Fruit fly (Drosophila melanogaster) whole organism, embryonic: Measurements from ENCODE around the gene CG17996.

Experiments used
- Asciz ChIP-seq: fragments of 200-800 bp; sonication (Bioruptor generic); optimal IDR thresholded peaks from 2 replicates; lab custom pipeline; 2017; ENCODE audit warnings: missing biosample characterization, mild to moderate bottlenecking, missing genetic modification characterization, missing genetic modification reagents
- Atf-2 ChIP-seq: fragments of 200-800 bp; sonication (Bioruptor generic); optimal IDR thresholded peaks from 2 replicates; lab custom pipeline; 2016; ENCODE audit warnings: missing biosample characterization, missing genetic modification characterization
- CG10431 ChIP-seq: fragments of 200-800 bp; sonication (Bioruptor generic); optimal IDR thresholded peaks from 3 replicates; lab custom pipeline; 2018; ENCODE audit warnings: missing biosample characterization, mild to moderate bottlenecking, missing genetic modification characterization
- CG12391 ChIP-seq: fragments of 200-800 bp; sonication (Bioruptor generic); optimal IDR thresholded peaks from 3 replicates; lab custom pipeline; 2018; ENCODE audit warnings: missing biosample characterization, mild to moderate bottlenecking, missing genetic modification characterization, moderate library complexity
- CG12744 ChIP-seq: fragments of 200-800 bp; sonication (Bioruptor generic); optimal IDR thresholded peaks from 2 replicates; lab custom pipeline; 2016; ENCODE audit warnings: missing biosample characterization, missing genetic modification characterization
- CG13624 ChIP-seq: fragments of 200-800 bp; sonication (Bioruptor generic); optimal IDR thresholded peaks from 2 replicates; lab custom pipeline; 2016; ENCODE audit warnings: missing biosample characterization, missing genetic modification characterization
- CG14710 ChIP-seq: fragments of 200-800 bp; sonication (Bioruptor generic); optimal IDR thresholded peaks from 3 replicates; lab custom pipeline; 2019; ENCODE audit warnings: missing biosample characterization, mild to moderate bottlenecking, missing genetic modification characterization, moderate library complexity
- CG16813 ChIP-seq: fragments of 200-800 bp; sonication (Bioruptor generic); IDR thresholded peaks from 3 replicates; pipeline ENCODE4 v1.3.6; 2022; ENCODE audit warnings: missing biosample characterization, missing genetic modification characterization; ENCODE audit not compliant: partially characterized antibody
- CG17385 ChIP-seq: fragments of 200-800 bp; sonication (Bioruptor generic); optimal IDR thresholded peaks from 3 replicates; lab custom pipeline; 2018; ENCODE audit warnings: missing biosample characterization, mild to moderate bottlenecking, missing genetic modification characterization
- CG17612 ChIP-seq: fragments of 200-800 bp; sonication (Bioruptor generic); IDR thresholded peaks from 2 replicates; pipeline ENCODE4 v1.3.6; 2022; ENCODE audit warnings: missing biosample characterization, missing genetic modification characterization
- CG17912 ChIP-seq: fragments of 200-800 bp; sonication (Bioruptor generic); optimal IDR thresholded peaks from 2 replicates; lab custom pipeline; 2018; ENCODE audit warnings: missing biosample characterization, mild to moderate bottlenecking, missing genetic modification characterization
- CG2712 ChIP-seq: fragments of 200-800 bp; optimal IDR thresholded peaks from 3 replicates; lab custom pipeline; 2019; ENCODE audit warnings: missing biosample characterization, mild to moderate bottlenecking, missing genetic modification characterization, moderate library complexity
- CG30020 ChIP-seq: fragments of 200-800 bp; optimal IDR thresholded peaks from 2 replicates; lab custom pipeline; 2019; ENCODE audit warnings: missing biosample characterization, mild to moderate bottlenecking, missing genetic modification characterization, moderate library complexity
- CG32532 ChIP-seq: fragments of 200-800 bp; sonication (Bioruptor generic); IDR thresholded peaks from 2 replicates; pipeline ENCODE4 v1.3.6; 2022; ENCODE audit warnings: missing biosample characterization, missing genetic modification characterization
- CG3407 ChIP-seq: fragments of 200-800 bp; sonication (Bioruptor generic); optimal IDR thresholded peaks from 2 replicates; lab custom pipeline; 2018; ENCODE audit warnings: missing biosample characterization, mild to moderate bottlenecking, missing genetic modification characterization
- CG6689 ChIP-seq: fragments of 200-800 bp; sonication (Bioruptor generic); IDR thresholded peaks from 2 replicates; pipeline ENCODE4 v1.3.6; 2022; ENCODE audit warnings: missing biosample characterization, missing genetic modification characterization
- CG7271 ChIP-seq: fragments of 200-800 bp; sonication (Bioruptor generic); optimal IDR thresholded peaks from 2 replicates; lab custom pipeline; 2018; ENCODE audit warnings: missing biosample characterization, mild to moderate bottlenecking, missing genetic modification characterization, moderate library complexity
- CG7372 ChIP-seq: fragments of 200-800 bp; sonication (Bioruptor generic); IDR thresholded peaks from 2 replicates; pipeline ENCODE4 v1.3.6; 2022; ENCODE audit warnings: missing biosample characterization, missing genetic modification characterization
- CG7928 ChIP-seq: fragments of 200-800 bp; sonication (Bioruptor generic); optimal IDR thresholded peaks from 2 replicates; lab custom pipeline; 2017; ENCODE audit warnings: missing biosample characterization, mild to moderate bottlenecking, missing genetic modification characterization
- CTCF ChIP-seq: fragments of 200-800 bp; sonication (Bioruptor generic); optimal IDR thresholded peaks from 2 replicates; lab custom pipeline; 2017; ENCODE audit warnings: missing biosample characterization, mild to moderate bottlenecking, missing genetic modification characterization, moderate library complexity
- Camta ChIP-seq: fragments of 200-800 bp; sonication (Bioruptor generic); optimal IDR thresholded peaks from 2 replicates; lab custom pipeline; 2016; ENCODE audit warnings: missing biosample characterization, missing genetic modification characterization
- E2f1 ChIP-seq: fragments of 200-800 bp; sonication (Bioruptor generic); IDR thresholded peaks from 2 replicates; pipeline ENCODE4 v1.3.6; 2022; ENCODE audit warnings: missing biosample characterization, missing genetic modification characterization
- Ets97D ChIP-seq: fragments of 200-800 bp; sonication (Bioruptor generic); optimal IDR thresholded peaks from 3 replicates; lab custom pipeline; 2016; ENCODE audit warnings: missing biosample characterization, missing genetic modification characterization
- Hr39 ChIP-seq: fragments of >200 bp; optimal IDR thresholded peaks from 2 replicates; lab custom pipeline; 2017
- Meics ChIP-seq: fragments of 200-800 bp; sonication (Bioruptor generic); optimal IDR thresholded peaks from 2 replicates; lab custom pipeline; 2017; ENCODE audit warnings: missing biosample characterization, mild to moderate bottlenecking, missing genetic modification characterization
- Nf-YA ChIP-seq: fragments of 200-800 bp; sonication (Bioruptor generic); IDR thresholded peaks from 2 replicates; pipeline ENCODE4 v1.3.6; 2022; ENCODE audit warnings: missing biosample characterization, missing genetic modification characterization
- Optix ChIP-seq: fragments of 200-800 bp; sonication (Bioruptor generic); IDR thresholded peaks from 3 replicates; pipeline ENCODE4 v1.3.6; 2022; ENCODE audit warnings: missing biosample characterization, missing genetic modification characterization
- Ptx1 ChIP-seq: fragments of 200-800 bp; sonication (Bioruptor generic); IDR thresholded peaks from 2 replicates; pipeline ENCODE4 v1.3.6; 2022; ENCODE audit warnings: missing biosample characterization, missing genetic modification characterization
- Sox100B ChIP-seq: fragments of 200-800 bp; sonication (Bioruptor generic); optimal IDR thresholded peaks from 3 replicates; lab custom pipeline; 2018; ENCODE audit warnings: missing biosample characterization, mild to moderate bottlenecking, missing genetic modification characterization
- Usf ChIP-seq: fragments of 200-800 bp; sonication (Bioruptor generic); optimal IDR thresholded peaks from 2 replicates; lab custom pipeline; 2017; ENCODE audit warnings: missing genotype, missing biosample characterization, missing genetic modification characterization
- al ChIP-seq: fragments of 200-800 bp; sonication (Bioruptor generic); IDR thresholded peaks from 2 replicates; pipeline ENCODE4 v1.3.6; 2022; ENCODE audit warnings: missing biosample characterization, missing genetic modification characterization
- bigmax ChIP-seq: fragments of 200-800 bp; sonication (Bioruptor generic); optimal IDR thresholded peaks from 2 replicates; lab custom pipeline; 2018; ENCODE audit warnings: missing biosample characterization, mild to moderate bottlenecking, missing genetic modification characterization
- cg ChIP-seq: fragments of 200-800 bp; sonication (Bioruptor generic); optimal IDR thresholded peaks from 3 replicates; lab custom pipeline; 2019; ENCODE audit warnings: missing biosample characterization, mild to moderate bottlenecking, missing genetic modification characterization, moderate library complexity
- crc ChIP-seq: fragments of 200-800 bp; sonication (Bioruptor generic); optimal IDR thresholded peaks from 2 replicates; lab custom pipeline; 2016; ENCODE audit warnings: missing biosample characterization, missing genetic modification characterization
- crp ChIP-seq, 2 experiments: fragments of 200-800 bp; sonication (Bioruptor generic); optimal IDR thresholded peaks; 2 replicates in 1 of 2; 3 replicates in 1 of 2; lab custom pipeline; 2017; ENCODE audit warnings: missing biosample characterization in 2 of 2, missing genetic modification characterization in 2 of 2, mild to moderate bottlenecking in 1 of 2, moderate library complexity in 1 of 2
- dmrt99B ChIP-seq: fragments of 200-800 bp; sonication (Bioruptor generic); optimal IDR thresholded peaks from 2 replicates; lab custom pipeline; 2018; ENCODE audit warnings: missing biosample characterization, mild to moderate bottlenecking, missing genetic modification characterization, moderate library complexity
- dpn ChIP-seq, 2 experiments: fragments of 200-800 bp; sonication (Bioruptor generic); optimal IDR thresholded peaks; 3 replicates each; lab custom pipeline; 2016; ENCODE audit warnings: missing biosample characterization in 2 of 2, missing genetic modification characterization in 2 of 2
- dysf ChIP-seq: fragments of 200-800 bp; sonication (Bioruptor generic); IDR thresholded peaks from 3 replicates; pipeline ENCODE4 v1.3.6; 2022; ENCODE audit warnings: missing biosample characterization, missing genetic modification characterization
- eve ChIP-seq, 2 experiments: fragments of >200 bp; optimal IDR thresholded peaks; 2 replicates each; lab custom pipeline; 2017; ENCODE audit warnings: missing biosample characterization in 2 of 2, missing genetic modification characterization in 2 of 2
- gcm ChIP-seq: fragments of 200-800 bp; sonication (Bioruptor generic); optimal IDR thresholded peaks from 2 replicates; lab custom pipeline; 2019; ENCODE audit warnings: missing biosample characterization, mild to moderate bottlenecking, missing genetic modification characterization, moderate library complexity
- gro ChIP-seq: fragments of 200-800 bp; sonication (Bioruptor generic); optimal IDR thresholded peaks from 2 replicates; lab custom pipeline; 2016; ENCODE audit warnings: missing biosample characterization, missing genetic modification characterization
- h ChIP-seq: fragments of >200 bp; optimal IDR thresholded peaks from 2 replicates; lab custom pipeline; 2017
- hbn ChIP-seq: fragments of 200-800 bp; sonication (Bioruptor generic); IDR thresholded peaks from 2 replicates; pipeline ENCODE4 v1.3.6; 2022; ENCODE audit warnings: missing biosample characterization, missing genetic modification characterization; ENCODE audit not compliant: partially characterized antibody
- kay ChIP-seq: fragments of 200-800 bp; sonication (Bioruptor generic); optimal IDR thresholded peaks from 2 replicates; lab custom pipeline; 2016; ENCODE audit warnings: missing biosample characterization, missing genetic modification characterization
- klu ChIP-seq: fragments of 200-800 bp; sonication (Bioruptor generic); IDR thresholded peaks from 2 replicates; pipeline ENCODE4 v1.3.6; 2022; ENCODE audit warnings: missing biosample characterization, missing genetic modification characterization
- mam ChIP-seq: fragments of 200-800 bp; sonication (Bioruptor generic); optimal IDR thresholded peaks from 3 replicates; lab custom pipeline; 2016; ENCODE audit warnings: missing biosample characterization, missing genetic modification characterization
- nau ChIP-seq: fragments of 200-800 bp; sonication (Bioruptor generic); optimal IDR thresholded peaks from 3 replicates; lab custom pipeline; 2017; ENCODE audit warnings: missing biosample characterization, mild to moderate bottlenecking, missing genetic modification characterization, missing genetic modification reagents
- nerfin-2 ChIP-seq: fragments of 200-800 bp; sonication (Bioruptor generic); IDR thresholded peaks from 2 replicates; pipeline ENCODE4 v1.3.6; 2022; ENCODE audit warnings: missing biosample characterization, missing genetic modification characterization; ENCODE audit not compliant: partially characterized antibody
- psq ChIP-seq: fragments of 200-800 bp; sonication (Bioruptor generic); optimal IDR thresholded peaks from 2 replicates; lab custom pipeline; 2017; ENCODE audit warnings: missing biosample characterization, missing genetic modification characterization
- rib ChIP-seq: fragments of 200-800 bp; sonication (Bioruptor generic); IDR thresholded peaks from 2 replicates; pipeline ENCODE4 v1.3.6; 2022; ENCODE audit warnings: missing biosample characterization, missing genetic modification characterization
- row ChIP-seq: fragments of 200-800 bp; sonication (Bioruptor generic); IDR thresholded peaks from 3 replicates; pipeline ENCODE4 v1.3.6; 2022; ENCODE audit warnings: missing biosample characterization, missing genetic modification characterization
- slbo ChIP-seq: fragments of 200-800 bp; sonication (Bioruptor generic); IDR thresholded peaks from 2 replicates; pipeline ENCODE4 v1.3.6; 2022; ENCODE audit warnings: missing biosample characterization, missing genetic modification characterization
- tll ChIP-seq, 2 experiments: fragments of 200-800 bp in 1 of 2; fragments of >200 bp in 1 of 2; sonication (Bioruptor generic) in 1 of 2; optimal IDR thresholded peaks; 2 replicates each; lab custom pipeline; 2017 to 2019; ENCODE audit warnings: missing biosample characterization in 2 of 2, missing genetic modification characterization in 2 of 2, mild to moderate bottlenecking in 1 of 2, moderate library complexity in 1 of 2

CG17996 gene

DNA sequence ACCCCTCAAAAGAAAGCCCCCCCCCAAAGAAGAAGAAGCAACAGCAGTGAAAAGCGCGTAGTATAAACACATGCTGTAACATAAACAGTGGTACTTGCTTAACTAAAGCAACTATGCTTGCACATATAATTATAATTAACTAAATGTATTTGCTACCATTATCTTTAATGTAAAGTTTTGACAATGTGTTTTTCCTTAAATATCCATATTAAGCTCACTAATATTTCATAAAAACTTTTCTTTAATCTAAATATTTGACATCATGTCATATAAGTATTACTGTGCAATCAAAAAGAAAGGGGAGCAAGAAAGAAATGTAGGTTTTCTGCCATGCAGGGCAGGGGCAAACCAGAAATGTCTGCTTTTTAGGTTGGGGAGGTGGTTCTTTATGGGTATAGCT is 14.1 kb downstream of the CG17996 start (continued):
- TF ChIP-seq dmrt99B (tag; lab: Kevin White, UChicago) (peak; percentile 58), cg (GFP tag; lab: Kevin White, UChicago) (no peak), CG17912 (no peak), CG17385 (no peak), Ptx1 (GFP tag; lab: Robert Waterston, UW) (no peak), gcm (GFP tag; lab: Kevin White, UChicago) (no peak), CG7271 (tag; lab: Kevin White, UChicago) (no peak), nau (GFP tag; lab: Kevin White, UChicago) (no peak), CG7928 (no peak), E2f1 (GFP tag; lab: Robert Waterston, UW) (no peak; the same call in 1 of the 2 replicates), gro (GFP tag; lab: Kevin White, UChicago) (no peak), CG3407 (no peak), al (no peak), CG2712 (tag; lab: Kevin White, UChicago) (peak; percentile 32), Ets97D (GFP tag; lab: Kevin White, UChicago) (no peak), Camta (GFP tag; lab: Kevin White, UChicago) (no peak), crc (GFP tag; lab: Kevin White, UChicago) (no peak), mam (no peak), kay (GFP tag; lab: Kevin White, UChicago) (no peak), crp (GFP tag; optimal IDR thresholded peaks at IDR 0.05; lab: Kevin White, UChicago) (no peak), CG12391 (tag; lab: Kevin White, UChicago) (no peak), row (GFP tag; lab: Robert Waterston, UW) (no peak), CG16813 (GFP tag; lab: Robert Waterston, UW) (no peak), klu (GFP tag; lab: Robert Waterston, UW) (no peak), CG12744 (no peak), CG32532 (GFP tag; lab: Robert Waterston, UW) (peak; percentile 21; the same call in 1 of the 2 replicates), tll (GFP tag; optimal IDR thresholded peaks at IDR 0.05; lab: Kevin White, UChicago) (no peak), Hr39 (lab: Kevin White, UChicago) (no peak), Nf-YA (GFP tag; lab: Robert Waterston, UW) (no peak), CG14710 (tag; lab: Kevin White, UChicago) (no peak), CG10431 (no peak), dysf (GFP tag; lab: Robert Waterston, UW) (no peak), Atf-2 (GFP tag; lab: Kevin White, UChicago) (no peak), slbo (GFP tag; lab: Robert Waterston, UW) (no peak), CG6689 (peak; percentile 49; the same call in 1 of the 2 replicates), CTCF (no peak), Meics (GFP tag; lab: Kevin White, UChicago) (no peak), CG30020 (no peak), bigmax (GFP tag; lab: Kevin White, UChicago) (no peak), eve (GFP tag; optimal IDR thresholded peaks at IDR 0.05; lab: Kevin White, UChicago) (no peak), CG7372 (GFP tag; lab: Robert Waterston, UW) (peak; percentile 13; the same call in 1 of the 2 replicates), nerfin-2 (GFP tag; lab: Robert Waterston, UW) (no peak), hbn (GFP tag; lab: Robert Waterston, UW) (no peak), dpn (GFP tag; optimal IDR thresholded peaks at IDR 0.05; lab: Kevin White, UChicago) (no peak), CG13624 (no peak), rib (GFP tag; lab: Robert Waterston, UW) (no peak), Asciz (GFP tag; lab: Kevin White, UChicago) (no peak), Usf (no peak), CG17612 (GFP tag; lab: Robert Waterston, UW) (no peak), psq (GFP tag; lab: Kevin White, UChicago) (no peak), h (lab: Kevin White, UChicago) (no peak), Optix (GFP tag; lab: Robert Waterston, UW) (no peak), Sox100B (peak; percentile 30)
